Worm (Caenorhabditis elegans): ENCODE results near the gene srbc-20.

DNA sequence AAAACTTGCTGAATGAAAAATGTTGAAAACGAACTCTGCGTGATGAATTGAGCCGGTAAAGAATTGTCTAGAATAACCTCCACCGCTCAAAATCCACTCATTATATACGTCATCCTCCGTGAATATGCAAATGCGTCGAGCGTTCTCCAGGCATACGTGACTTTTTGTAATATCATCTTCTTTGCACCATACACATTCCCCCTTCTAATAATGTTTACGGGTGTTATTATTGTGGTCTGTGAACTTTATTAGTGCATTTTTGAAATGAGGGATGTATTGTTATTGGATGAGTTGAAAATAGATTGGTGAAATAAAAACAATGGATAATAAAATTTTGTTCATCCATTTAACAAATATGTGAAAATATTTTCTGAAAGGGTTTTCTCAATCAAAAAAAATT, 7.0 kb upstream of the srbc-20 start, which contains the start of gene F22F7.7:
- TF ChIP-seq zag-1 (tag; optimal IDR thresholded peaks at IDR 0.05), result no peak
- TF ChIP-seq lin-13 (GFP tag; optimal IDR thresholded peaks at IDR 0.05), result no peak
- no peak for TF ChIP-seq peb-1 (tag; optimal IDR thresholded peaks at IDR 0.05)
- no peak for TF ChIP-seq nhr-237 (tag; optimal IDR thresholded peaks at IDR 0.05)
- TF ChIP-seq ceh-82 (tag; optimal IDR thresholded peaks at IDR 0.05), result no peak
- TF ChIP-seq nhr-10 (tag; optimal IDR thresholded peaks at IDR 0.05), result no peak
- no peak for TF ChIP-seq unc-62 (GFP tag; optimal IDR thresholded peaks at IDR 0.05)
- TF ChIP-seq lin-39 (tag; optimal IDR thresholded peaks at IDR 0.05), result no peak
- TF ChIP-seq snpc-4 (tag; optimal IDR thresholded peaks at IDR 0.05), result no peak
- no peak for TF ChIP-seq blmp-1 (tag; optimal IDR thresholded peaks at IDR 0.05; ENCODE audit: insufficient read depth)
